Fruit fly (Drosophila melanogaster) whole organism, embryonic: ENCODE data around the gene Ifrd1.
A peak's percentile ranks its signal among the peaks of the same experiment; 100 is the strongest.

Experiments used
- Atf3 ChIP-seq: fragments of 200-800 bp; sonication (Bioruptor generic); optimal IDR thresholded peaks from 3 replicates; lab custom pipeline; 2016; ENCODE audit warnings: missing biosample characterization, missing genetic modification characterization
- CG1024 ChIP-seq: fragments of 200-800 bp; sonication (Bioruptor generic); IDR thresholded peaks from 2 replicates; pipeline ENCODE4 v1.3.6; 2022; ENCODE audit warnings: missing biosample characterization, missing genetic modification characterization
- CG10366 ChIP-seq: fragments of 200-800 bp; sonication (Bioruptor generic); IDR thresholded peaks from 2 replicates; pipeline ENCODE4 v1.3.6; 2022; ENCODE audit warnings: missing biosample characterization, missing genetic modification characterization
- CG11456 ChIP-seq: fragments of 200-800 bp; sonication (Bioruptor generic); IDR thresholded peaks from 3 replicates; pipeline ENCODE4 v1.3.6; 2022; ENCODE audit warnings: missing biosample characterization, missing genetic modification characterization
- CG15514 ChIP-seq: fragments of 200-800 bp; sonication (Bioruptor generic); optimal IDR thresholded peaks from 3 replicates; lab custom pipeline; 2017; ENCODE audit warnings: missing biosample characterization, missing genetic modification characterization, mild to moderate bottlenecking, moderate library complexity, missing genetic modification reagents
- CG16863 ChIP-seq: fragments of 200-800 bp; sonication (Bioruptor generic); optimal IDR thresholded peaks from 3 replicates; lab custom pipeline; 2016; ENCODE audit warnings: missing biosample characterization, missing genetic modification characterization
- CG17361 ChIP-seq: fragments of 200-800 bp; sonication (Bioruptor generic); IDR thresholded peaks from 3 replicates; pipeline ENCODE4 v1.3.6; 2022; ENCODE audit warnings: missing biosample characterization, missing genetic modification characterization
- CG18599 ChIP-seq: fragments of 200-800 bp; sonication (Bioruptor generic); optimal IDR thresholded peaks from 3 replicates; lab custom pipeline; 2017; ENCODE audit warnings: missing biosample characterization, missing genetic modification characterization, mild to moderate bottlenecking, moderate library complexity, missing genetic modification reagents
- CG18619 ChIP-seq: fragments of 200-800 bp; sonication (Bioruptor generic); optimal IDR thresholded peaks from 3 replicates; lab custom pipeline; 2017; ENCODE audit warnings: missing biosample characterization, mild to moderate bottlenecking, missing genetic modification characterization
- CG18764 ChIP-seq: fragments of 200-800 bp; sonication (Bioruptor generic); optimal IDR thresholded peaks from 3 replicates; lab custom pipeline; 2016; ENCODE audit warnings: missing biosample characterization, missing genetic modification characterization
- CG2129 ChIP-seq: fragments of 200-800 bp; sonication (Bioruptor generic); IDR thresholded peaks from 2 replicates; pipeline ENCODE4 v1.3.6; 2022; ENCODE audit warnings: missing biosample characterization, missing genetic modification characterization; ENCODE audit not compliant: partially characterized antibody
- CG3065 ChIP-seq: fragments of 200-800 bp; sonication (Bioruptor generic); optimal IDR thresholded peaks from 2 replicates; lab custom pipeline; 2016; ENCODE audit warnings: missing biosample characterization, missing genetic modification characterization
- CG31388 ChIP-seq: fragments of 200-800 bp; sonication (Bioruptor generic); optimal IDR thresholded peaks from 2 replicates; lab custom pipeline; 2016; ENCODE audit warnings: missing biosample characterization, missing genetic modification characterization
- CG33557 ChIP-seq: fragments of 200-800 bp; sonication (Bioruptor generic); optimal IDR thresholded peaks from 2 replicates; lab custom pipeline; 2019; ENCODE audit warnings: missing biosample characterization, mild to moderate bottlenecking, missing genetic modification characterization, moderate library complexity
- CG6765 ChIP-seq: fragments of 200-800 bp; sonication (Bioruptor generic); optimal IDR thresholded peaks from 3 replicates; lab custom pipeline; 2017; ENCODE audit warnings: missing biosample characterization, mild to moderate bottlenecking, missing genetic modification characterization
- CG9437 ChIP-seq: fragments of 200-800 bp; sonication (Bioruptor generic); optimal IDR thresholded peaks from 2 replicates; lab custom pipeline; 2018; ENCODE audit warnings: missing biosample characterization, mild to moderate bottlenecking, missing genetic modification characterization
- CoRest ChIP-seq: fragments of 200-800 bp; sonication (Bioruptor generic); optimal IDR thresholded peaks from 3 replicates; lab custom pipeline; 2018; ENCODE audit warnings: missing biosample characterization, mild to moderate bottlenecking, missing genetic modification characterization, moderate library complexity
- Deaf1 ChIP-seq: fragments of 200-800 bp; optimal IDR thresholded peaks from 3 replicates; lab custom pipeline; 2019; ENCODE audit warnings: missing biosample characterization, mild to moderate bottlenecking, missing genetic modification characterization, moderate library complexity
- Dip3 ChIP-seq: fragments of 200-800 bp; sonication (Bioruptor generic); optimal IDR thresholded peaks from 3 replicates; lab custom pipeline; 2016; ENCODE audit warnings: missing biosample characterization, missing genetic modification characterization
- HHEX ChIP-seq: fragments of 200-800 bp; sonication (Bioruptor generic); optimal IDR thresholded peaks from 3 replicates; lab custom pipeline; 2017; ENCODE audit warnings: missing biosample characterization, mild to moderate bottlenecking, missing genetic modification characterization, missing genetic modification reagents
- HLHmδ ChIP-seq: fragments of 200-800 bp; sonication (Bioruptor generic); optimal IDR thresholded peaks from 2 replicates; lab custom pipeline; 2018; ENCODE audit warnings: missing biosample characterization, mild to moderate bottlenecking, missing genetic modification characterization, moderate library complexity
- HmgD ChIP-seq: fragments of 200-800 bp; sonication (Bioruptor generic); optimal IDR thresholded peaks from 3 replicates; lab custom pipeline; 2016; ENCODE audit warnings: missing biosample characterization, missing genetic modification characterization
- Hmr ChIP-seq: fragments of 200-800 bp; sonication (Bioruptor generic); optimal IDR thresholded peaks from 3 replicates; lab custom pipeline; 2017; ENCODE audit warnings: mild to moderate bottlenecking, missing biosample characterization, missing genetic modification reagents, missing genetic modification characterization
- Hmx ChIP-seq: fragments of 200-800 bp; sonication (Bioruptor generic); optimal IDR thresholded peaks from 2 replicates; lab custom pipeline; 2016; ENCODE audit warnings: missing biosample characterization, missing genetic modification characterization
- NK7.1 ChIP-seq: fragments of 200-800 bp; sonication (Bioruptor generic); optimal IDR thresholded peaks from 3 replicates; lab custom pipeline; 2016; ENCODE audit warnings: missing biosample characterization, missing genetic modification characterization
- Nf-YC ChIP-seq: fragments of 200-800 bp; optimal IDR thresholded peaks from 3 replicates; lab custom pipeline; 2019; ENCODE audit warnings: missing biosample characterization, mild to moderate bottlenecking, missing genetic modification characterization, moderate library complexity
- Poxn ChIP-seq: fragments of 200-800 bp; sonication (Bioruptor generic); IDR thresholded peaks from 2 replicates; pipeline ENCODE4 v1.3.6; 2022; ENCODE audit warnings: missing biosample characterization, missing genetic modification characterization
- Ssrp ChIP-seq: fragments of 200-800 bp; sonication (Bioruptor generic); optimal IDR thresholded peaks from 2 replicates; lab custom pipeline; 2018; ENCODE audit warnings: missing biosample characterization, mild to moderate bottlenecking, missing genetic modification characterization, moderate library complexity
- ase ChIP-seq: fragments of 200-800 bp; sonication (Bioruptor generic); IDR thresholded peaks from 3 replicates; pipeline ENCODE4 v1.3.6; 2022; ENCODE audit warnings: missing biosample characterization, missing genetic modification characterization
- bab2 ChIP-seq: fragments of 200-800 bp; sonication (Bioruptor generic); optimal IDR thresholded peaks from 2 replicates; lab custom pipeline; 2016; ENCODE audit warnings: missing biosample characterization, missing genetic modification characterization
- bbx ChIP-seq: fragments of 200-800 bp; sonication (Bioruptor generic); IDR thresholded peaks from 2 replicates; pipeline ENCODE4 v1.3.6; 2022; ENCODE audit warnings: missing biosample characterization, missing genetic modification characterization; ENCODE audit not compliant: partially characterized antibody
- chif ChIP-seq, 2 experiments: fragments of 200-800 bp; sonication (Bioruptor generic); optimal IDR thresholded peaks; 3 replicates each; lab custom pipeline; 2016; ENCODE audit warnings: missing biosample characterization in 2 of 2, missing genetic modification characterization in 2 of 2
- danr ChIP-seq: fragments of 200-800 bp; sonication (Bioruptor generic); IDR thresholded peaks from 2 replicates; pipeline ENCODE4 v1.3.6; 2022; ENCODE audit warnings: missing biosample characterization, missing genetic modification characterization
- dati ChIP-seq: fragments of 200-800 bp; sonication (Bioruptor generic); IDR thresholded peaks from 2 replicates; pipeline ENCODE4 v1.3.6; 2022; ENCODE audit warnings: missing biosample characterization, missing genetic modification characterization
- fd102C ChIP-seq: fragments of 200-800 bp; sonication (Bioruptor generic); optimal IDR thresholded peaks from 2 replicates; lab custom pipeline; 2018; ENCODE audit warnings: missing biosample characterization, mild to moderate bottlenecking, missing genetic modification characterization, moderate library complexity
- grau ChIP-seq: fragments of 200-800 bp; optimal IDR thresholded peaks from 3 replicates; lab custom pipeline; 2019; ENCODE audit warnings: missing biosample characterization, mild to moderate bottlenecking, missing genetic modification characterization, moderate library complexity
- inv ChIP-seq: fragments of 200-800 bp; sonication (Bioruptor generic); IDR thresholded peaks from 2 replicates; pipeline ENCODE4 v1.3.6; 2022; ENCODE audit warnings: missing biosample characterization, missing genetic modification characterization; ENCODE audit not compliant: partially characterized antibody
- lbe ChIP-seq: fragments of 200-800 bp; sonication (Bioruptor generic); optimal IDR thresholded peaks from 2 replicates; lab custom pipeline; 2016; ENCODE audit warnings: missing biosample characterization, mild to moderate bottlenecking, missing genetic modification characterization
- lola ChIP-seq, 3 experiments: fragments of >200 bp in 2 of 3; fragments of 200-800 bp in 1 of 3; sonication (Bioruptor generic) in 1 of 3; optimal IDR thresholded peaks; 2 replicates each; lab custom pipeline; 2017 to 2019; ENCODE audit warnings: missing biosample characterization in 3 of 3, missing genetic modification characterization in 3 of 3, mild to moderate bottlenecking in 1 of 3, moderate library complexity in 1 of 3
- nau ChIP-seq: fragments of 200-800 bp; sonication (Bioruptor generic); optimal IDR thresholded peaks from 3 replicates; lab custom pipeline; 2017; ENCODE audit warnings: missing biosample characterization, mild to moderate bottlenecking, missing genetic modification characterization, missing genetic modification reagents
- odd ChIP-seq: fragments of 200-800 bp; sonication (Bioruptor generic); optimal IDR thresholded peaks from 2 replicates; lab custom pipeline; 2017; ENCODE audit warnings: missing biosample characterization, mild to moderate bottlenecking, missing genetic modification characterization
- pita ChIP-seq: fragments of 200-800 bp; sonication (Bioruptor generic); optimal IDR thresholded peaks from 2 replicates; lab custom pipeline; 2017; ENCODE audit warnings: missing biosample characterization, mild to moderate bottlenecking, missing genetic modification characterization
- pzg ChIP-seq: fragments of 200-800 bp; sonication (Bioruptor generic); optimal IDR thresholded peaks from 3 replicates; lab custom pipeline; 2018; ENCODE audit warnings: missing biosample characterization, mild to moderate bottlenecking, missing genetic modification characterization, moderate library complexity
- repo ChIP-seq: fragments of 200-800 bp; sonication (Bioruptor generic); optimal IDR thresholded peaks from 2 replicates; lab custom pipeline; 2016; ENCODE audit warnings: missing biosample characterization, missing genetic modification characterization
- salm ChIP-seq: fragments of 200-800 bp; sonication (Bioruptor generic); optimal IDR thresholded peaks from 2 replicates; lab custom pipeline; 2018; ENCODE audit warnings: missing biosample characterization, mild to moderate bottlenecking, missing genetic modification characterization
- seq ChIP-seq: fragments of 200-800 bp; sonication (Bioruptor generic); IDR thresholded peaks from 2 replicates; pipeline ENCODE4 v1.3.6; 2022; ENCODE audit warnings: missing biosample characterization, missing genetic modification characterization
- sima ChIP-seq: fragments of 200-800 bp; sonication (Bioruptor generic); optimal IDR thresholded peaks from 2 replicates; lab custom pipeline; 2016; ENCODE audit warnings: missing biosample characterization, missing genetic modification characterization
- sqz ChIP-seq: fragments of 200-800 bp; sonication (Bioruptor generic); optimal IDR thresholded peaks from 3 replicates; lab custom pipeline; 2018; ENCODE audit warnings: missing biosample characterization, mild to moderate bottlenecking, missing genetic modification characterization
- vvl ChIP-seq: fragments of 200-800 bp; sonication (Bioruptor generic); IDR thresholded peaks from 2 replicates; pipeline ENCODE4 v1.3.6; 2022; ENCODE audit warnings: missing biosample characterization, missing genetic modification characterization
- yki ChIP-seq: fragments of >200 bp; optimal IDR thresholded peaks from 3 replicates; lab custom pipeline; 2018

The Ifrd1 gene

dm6 chr2L:2897024-2897549 is 22.8 kb upstream of the Ifrd1 start (continued):
- TF ChIP-seq pita (GFP tag; lab: Kevin White, UChicago) (no peak), HHEX (GFP tag; lab: Kevin White, UChicago) (peak; percentile 61), lola (GFP tag; optimal IDR thresholded peaks at IDR 0.05; lab: Kevin White, UChicago) (peak in 1 of 3 experiments; percentile 67), CG18764 (GFP tag; lab: Kevin White, UChicago) (peak; percentile 62), CG10366 (GFP tag; lab: Robert Waterston, UW) (peak; percentile 81), sqz (GFP tag; lab: Kevin White, UChicago) (no peak), ase (GFP tag; lab: Robert Waterston, UW) (peak; percentile 84), CG3065 (GFP tag; lab: Kevin White, UChicago) (peak; percentile 72), vvl (GFP tag; lab: Robert Waterston, UW) (peak; percentile 90), Dip3 (GFP tag; lab: Kevin White, UChicago) (peak; percentile 42), CG15514 (peak; percentile 27), HmgD (peak; percentile 55), Atf3 (GFP tag; lab: Kevin White, UChicago) (peak; percentile 84), Poxn (GFP tag; lab: Robert Waterston, UW) (no peak), lbe (GFP tag; lab: Kevin White, UChicago) (no peak), dati (GFP tag; lab: Robert Waterston, UW) (peak; percentile 70), Deaf1 (tag; lab: Kevin White, UChicago) (peak; percentile 19), CG33557 (GFP tag; lab: Kevin White, UChicago) (peak; percentile 39), bbx (GFP tag; lab: Robert Waterston, UW) (no peak), grau (tag; lab: Kevin White, UChicago) (peak; percentile 58), CG18619 (GFP tag; lab: Kevin White, UChicago) (peak; percentile 70), CoRest (peak; percentile 70), CG18599 (peak; percentile 71), CG6765 (GFP tag; lab: Kevin White, UChicago) (no peak), CG11456 (GFP tag; lab: Robert Waterston, UW) (peak; percentile 80), CG31388 (peak; percentile 78), Ssrp (tag; lab: Kevin White, UChicago) (peak; percentile 83), inv (GFP tag; lab: Robert Waterston, UW) (no peak), nau (peak; percentile 28), seq (peak; percentile 66; the same call in 1 of the 2 replicates), bab2 (GFP tag; lab: Kevin White, UChicago) (peak; percentile 85), Hmx (GFP tag; lab: Kevin White, UChicago) (peak; percentile 22), yki (lab: Kevin White, UChicago) (no peak), CG16863 (GFP tag; lab: Kevin White, UChicago) (peak; percentile 86), NK7.1 (GFP tag; lab: Kevin White, UChicago) (peak; percentile 49), fd102C (GFP tag; lab: Kevin White, UChicago) (no peak), HLHmδ (GFP tag; lab: Kevin White, UChicago) (peak; percentile 63), pzg (no peak), sima (GFP tag; lab: Kevin White, UChicago) (peak; percentile 58), repo (peak; percentile 72), CG9437 (GFP tag; lab: Kevin White, UChicago) (peak; percentile 70), Hmr (GFP tag; lab: Kevin White, UChicago) (peak; percentile 79), CG2129 (GFP tag; lab: Robert Waterston, UW) (no peak), chif (GFP tag; optimal IDR thresholded peaks at IDR 0.05; lab: Kevin White, UChicago) (peak; percentile 91), odd (peak; percentile 56), salm (peak; percentile 54), danr (GFP tag; lab: Robert Waterston, UW) (no peak), CG1024 (GFP tag; lab: Robert Waterston, UW) (peak; percentile 81), Nf-YC (tag; lab: Kevin White, UChicago) (peak; percentile 52), CG17361 (GFP tag; lab: Robert Waterston, UW) (peak; percentile 87)
